Fruit fly (Drosophila melanogaster) whole organism, embryonic: Measurements from ENCODE around the gene Acp62F.

Source experiments
- ATbp ChIP-seq: fragments of 200-800 bp; sonication (Bioruptor generic); optimal IDR thresholded peaks from 2 replicates; lab custom pipeline; 2017; ENCODE audit warnings: missing biosample characterization, mild to moderate bottlenecking, missing genetic modification characterization, missing genetic modification reagents
- B-H1 ChIP-seq: fragments of 200-800 bp; sonication (Bioruptor generic); IDR thresholded peaks from 3 replicates; pipeline ENCODE4 v1.3.6; 2022; ENCODE audit warnings: missing biosample characterization, missing genetic modification characterization
- CG10274 ChIP-seq: fragments of 200-800 bp; sonication (Bioruptor generic); optimal IDR thresholded peaks from 3 replicates; lab custom pipeline; 2017; ENCODE audit warnings: missing biosample characterization, mild to moderate bottlenecking, missing genetic modification characterization
- CG10565 ChIP-seq: fragments of 200-800 bp; sonication (Bioruptor generic); optimal IDR thresholded peaks from 3 replicates; lab custom pipeline; 2016; ENCODE audit warnings: missing biosample characterization, mild to moderate bottlenecking, missing genetic modification characterization
- CG11696 ChIP-seq: fragments of 200-800 bp; sonication (Bioruptor generic); IDR thresholded peaks from 2 replicates; pipeline ENCODE4 v1.3.6; 2022; ENCODE audit warnings: missing biosample characterization, missing genetic modification characterization
- CG13424 ChIP-seq: fragments of 200-800 bp; sonication (Bioruptor generic); optimal IDR thresholded peaks from 2 replicates; lab custom pipeline; 2019; ENCODE audit warnings: missing biosample characterization, mild to moderate bottlenecking, missing genetic modification characterization, moderate library complexity
- CG15696 ChIP-seq: fragments of 200-800 bp; sonication (Bioruptor generic); optimal IDR thresholded peaks from 2 replicates; lab custom pipeline; 2019; ENCODE audit warnings: missing biosample characterization, mild to moderate bottlenecking, missing genetic modification characterization, moderate library complexity
- CG16815 ChIP-seq: fragments of 200-800 bp; sonication (Bioruptor generic); optimal IDR thresholded peaks from 3 replicates; lab custom pipeline; 2017; ENCODE audit warnings: missing biosample characterization, mild to moderate bottlenecking, missing genetic modification characterization
- CG18599 ChIP-seq: fragments of 200-800 bp; sonication (Bioruptor generic); optimal IDR thresholded peaks from 3 replicates; lab custom pipeline; 2017; ENCODE audit warnings: missing biosample characterization, missing genetic modification characterization, mild to moderate bottlenecking, moderate library complexity, missing genetic modification reagents
- CG30403 ChIP-seq: fragments of 200-800 bp; sonication (Bioruptor generic); optimal IDR thresholded peaks from 3 replicates; lab custom pipeline; 2016; ENCODE audit warnings: missing biosample characterization, missing genetic modification characterization
- CG31365 ChIP-seq: fragments of 200-800 bp; sonication (Bioruptor generic); optimal IDR thresholded peaks from 2 replicates; lab custom pipeline; 2018; ENCODE audit warnings: missing biosample characterization, mild to moderate bottlenecking, missing genetic modification characterization
- CG34224 ChIP-seq: fragments of 200-800 bp; sonication (Bioruptor generic); IDR thresholded peaks from 3 replicates; pipeline ENCODE4 v1.3.6; 2022; ENCODE audit warnings: missing biosample characterization, missing genetic modification characterization; ENCODE audit not compliant: partially characterized antibody
- CG4617 ChIP-seq: fragments of 200-800 bp; sonication (Bioruptor generic); optimal IDR thresholded peaks from 3 replicates; lab custom pipeline; 2016; ENCODE audit warnings: missing biosample characterization, missing genetic modification characterization, borderline replicate concordance
- Dbx ChIP-seq: fragments of 200-800 bp; sonication (Bioruptor generic); IDR thresholded peaks from 3 replicates; pipeline ENCODE4 v1.3.6; 2022; ENCODE audit warnings: missing biosample characterization, missing genetic modification characterization
- Dip2 ChIP-seq: fragments of 200-800 bp; sonication (Bioruptor generic); IDR thresholded peaks from 2 replicates; pipeline ENCODE4 v1.3.6; 2022; ENCODE audit warnings: missing biosample characterization, missing genetic modification characterization
- Fer3 ChIP-seq: fragments of 200-800 bp; sonication (Bioruptor generic); optimal IDR thresholded peaks from 2 replicates; lab custom pipeline; 2018; ENCODE audit warnings: missing biosample characterization, mild to moderate bottlenecking, missing genetic modification characterization, moderate library complexity
- Gug ChIP-seq: fragments of 200-800 bp; sonication (Bioruptor generic); IDR thresholded peaks from 4 replicates; pipeline ENCODE4 v1.3.6; 2022; ENCODE audit warnings: missing biosample characterization, missing genetic modification characterization
- HLH4C ChIP-seq: fragments of 200-800 bp; sonication (Bioruptor generic); IDR thresholded peaks from 3 replicates; pipeline ENCODE4 v1.3.6; 2022; ENCODE audit warnings: missing biosample characterization, missing genetic modification characterization; ENCODE audit not compliant: partially characterized antibody
- HLH54F ChIP-seq: fragments of 200-800 bp; sonication (Bioruptor generic); optimal IDR thresholded peaks from 3 replicates; lab custom pipeline; 2016; ENCODE audit warnings: missing biosample characterization, missing genetic modification characterization
- Hey ChIP-seq: fragments of 200-800 bp; sonication (Bioruptor generic); optimal IDR thresholded peaks from 3 replicates; lab custom pipeline; 2018; ENCODE audit warnings: missing biosample characterization, mild to moderate bottlenecking, missing genetic modification characterization
- Jarid2 ChIP-seq: fragments of 200-800 bp; sonication (Bioruptor generic); optimal IDR thresholded peaks from 3 replicates; lab custom pipeline; 2017; ENCODE audit warnings: mild to moderate bottlenecking, missing biosample characterization, missing genetic modification reagents, missing genetic modification characterization
- Lim3 ChIP-seq: fragments of 200-800 bp; sonication (Bioruptor generic); IDR thresholded peaks from 2 replicates; pipeline ENCODE4 v1.3.6; 2022; ENCODE audit warnings: missing biosample characterization, missing genetic modification characterization
- Mes4 ChIP-seq: fragments of 200-800 bp; sonication (Bioruptor generic); optimal IDR thresholded peaks from 2 replicates; lab custom pipeline; 2016; ENCODE audit warnings: missing biosample characterization, missing genetic modification characterization
- NC2β ChIP-seq: fragments of 200-800 bp; sonication (Bioruptor generic); optimal IDR thresholded peaks from 2 replicates; lab custom pipeline; 2016; ENCODE audit warnings: missing biosample characterization, missing genetic modification characterization
- NfI ChIP-seq: fragments of 200-800 bp; sonication (Bioruptor generic); optimal IDR thresholded peaks from 3 replicates; lab custom pipeline; 2018; ENCODE audit warnings: missing biosample characterization, mild to moderate bottlenecking, missing genetic modification characterization, moderate library complexity
- Oli ChIP-seq: fragments of 200-800 bp; sonication (Bioruptor generic); optimal IDR thresholded peaks from 2 replicates; lab custom pipeline; 2018; ENCODE audit warnings: missing biosample characterization, mild to moderate bottlenecking, missing genetic modification characterization, moderate library complexity
- Sry-δ ChIP-seq: fragments of 200-800 bp; sonication (Bioruptor generic); optimal IDR thresholded peaks from 2 replicates; lab custom pipeline; 2016; ENCODE audit warnings: missing biosample characterization, missing genetic modification characterization
- Taf1 ChIP-seq: fragments of 200-800 bp; sonication (Bioruptor generic); IDR thresholded peaks from 2 replicates; pipeline ENCODE4 v1.3.6; 2022; ENCODE audit warnings: missing biosample characterization, missing genetic modification characterization
- Tbp ChIP-seq: fragments of >200 bp; optimal IDR thresholded peaks from 2 replicates; lab custom pipeline; 2018; ENCODE audit warnings: missing biosample characterization, missing genetic modification characterization
- ac ChIP-seq: fragments of 200-800 bp; sonication (Bioruptor generic); optimal IDR thresholded peaks from 3 replicates; lab custom pipeline; 2017; ENCODE audit warnings: missing biosample characterization, mild to moderate bottlenecking, missing genetic modification characterization
- ap ChIP-seq: fragments of 200-800 bp; sonication (Bioruptor generic); IDR thresholded peaks from 2 replicates; pipeline ENCODE4 v1.3.6; 2022; ENCODE audit warnings: missing biosample characterization, missing genetic modification characterization
- ash1 ChIP-seq: fragments of 200-800 bp; sonication (Bioruptor generic); optimal IDR thresholded peaks from 2 replicates; lab custom pipeline; 2018; ENCODE audit warnings: missing biosample characterization, mild to moderate bottlenecking, missing genetic modification characterization
- crp ChIP-seq, 2 experiments: fragments of 200-800 bp; sonication (Bioruptor generic); optimal IDR thresholded peaks; 2 replicates in 1 of 2; 3 replicates in 1 of 2; lab custom pipeline; 2017; ENCODE audit warnings: missing biosample characterization in 2 of 2, missing genetic modification characterization in 2 of 2, mild to moderate bottlenecking in 1 of 2, moderate library complexity in 1 of 2
- dmrt11E ChIP-seq: fragments of 200-800 bp; sonication (Bioruptor generic); optimal IDR thresholded peaks from 3 replicates; lab custom pipeline; 2018; ENCODE audit warnings: missing biosample characterization, mild to moderate bottlenecking, missing genetic modification characterization, moderate library complexity
- ems ChIP-seq: fragments of 200-800 bp; sonication (Bioruptor generic); optimal IDR thresholded peaks from 3 replicates; lab custom pipeline; 2016; ENCODE audit warnings: missing biosample characterization, missing genetic modification characterization
- en ChIP-seq: fragments of 200-800 bp; sonication (Bioruptor generic); optimal IDR thresholded peaks from 2 replicates; lab custom pipeline; 2016; ENCODE audit warnings: missing biosample characterization, missing genetic modification characterization
- gcm ChIP-seq: fragments of 200-800 bp; sonication (Bioruptor generic); optimal IDR thresholded peaks from 2 replicates; lab custom pipeline; 2019; ENCODE audit warnings: missing biosample characterization, mild to moderate bottlenecking, missing genetic modification characterization, moderate library complexity
- gcm2 ChIP-seq: fragments of 200-800 bp; sonication (Bioruptor generic); optimal IDR thresholded peaks from 2 replicates; lab custom pipeline; 2016; ENCODE audit warnings: missing biosample characterization, missing genetic modification characterization
- knrl ChIP-seq: fragments of 200-800 bp; sonication (Bioruptor generic); IDR thresholded peaks from 3 replicates; pipeline ENCODE4 v1.3.6; 2022; ENCODE audit warnings: missing biosample characterization, missing genetic modification characterization; ENCODE audit not compliant: partially characterized antibody
- lbe ChIP-seq: fragments of 200-800 bp; sonication (Bioruptor generic); optimal IDR thresholded peaks from 2 replicates; lab custom pipeline; 2016; ENCODE audit warnings: missing biosample characterization, mild to moderate bottlenecking, missing genetic modification characterization
- nerfin-2 ChIP-seq: fragments of 200-800 bp; sonication (Bioruptor generic); IDR thresholded peaks from 2 replicates; pipeline ENCODE4 v1.3.6; 2022; ENCODE audit warnings: missing biosample characterization, missing genetic modification characterization; ENCODE audit not compliant: partially characterized antibody
- nmo ChIP-seq: fragments of 200-800 bp; sonication (Bioruptor generic); optimal IDR thresholded peaks from 2 replicates; lab custom pipeline; 2018; ENCODE audit warnings: missing biosample characterization, mild to moderate bottlenecking, missing genetic modification characterization, moderate library complexity
- pzg ChIP-seq: fragments of 200-800 bp; sonication (Bioruptor generic); optimal IDR thresholded peaks from 3 replicates; lab custom pipeline; 2018; ENCODE audit warnings: missing biosample characterization, mild to moderate bottlenecking, missing genetic modification characterization, moderate library complexity
- sens ChIP-seq: fragments of 200-800 bp; sonication (Bioruptor generic); peaks from one replicate; lab custom pipeline; 2016; ENCODE audit warnings: missing biosample characterization, missing genetic modification characterization
- sna ChIP-seq: fragments of 200-800 bp; sonication (Bioruptor generic); IDR thresholded peaks from 2 replicates; pipeline ENCODE4 v1.3.6; 2022; ENCODE audit warnings: missing biosample characterization, missing genetic modification characterization; ENCODE audit not compliant: partially characterized antibody
- sqz ChIP-seq: fragments of 200-800 bp; sonication (Bioruptor generic); optimal IDR thresholded peaks from 3 replicates; lab custom pipeline; 2018; ENCODE audit warnings: missing biosample characterization, mild to moderate bottlenecking, missing genetic modification characterization
- tap ChIP-seq: fragments of 200-800 bp; optimal IDR thresholded peaks from 3 replicates; lab custom pipeline; 2019; ENCODE audit warnings: missing biosample characterization, mild to moderate bottlenecking, missing genetic modification characterization, moderate library complexity
- tup ChIP-seq: fragments of 200-800 bp; sonication (Bioruptor generic); optimal IDR thresholded peaks from 2 replicates; lab custom pipeline; 2016; ENCODE audit warnings: missing biosample characterization, mild to moderate bottlenecking, missing genetic modification characterization, moderate library complexity
- zf30C ChIP-seq: fragments of 200-800 bp; sonication (Bioruptor generic); optimal IDR thresholded peaks from 3 replicates; lab custom pipeline; 2018; ENCODE audit warnings: missing biosample characterization, mild to moderate bottlenecking, missing genetic modification characterization
- zfh2 ChIP-seq: fragments of 200-800 bp; sonication (Bioruptor generic); optimal IDR thresholded peaks from 2 replicates; lab custom pipeline; 2016; ENCODE audit warnings: missing biosample characterization, missing genetic modification characterization

The Acp62F gene

DNA sequence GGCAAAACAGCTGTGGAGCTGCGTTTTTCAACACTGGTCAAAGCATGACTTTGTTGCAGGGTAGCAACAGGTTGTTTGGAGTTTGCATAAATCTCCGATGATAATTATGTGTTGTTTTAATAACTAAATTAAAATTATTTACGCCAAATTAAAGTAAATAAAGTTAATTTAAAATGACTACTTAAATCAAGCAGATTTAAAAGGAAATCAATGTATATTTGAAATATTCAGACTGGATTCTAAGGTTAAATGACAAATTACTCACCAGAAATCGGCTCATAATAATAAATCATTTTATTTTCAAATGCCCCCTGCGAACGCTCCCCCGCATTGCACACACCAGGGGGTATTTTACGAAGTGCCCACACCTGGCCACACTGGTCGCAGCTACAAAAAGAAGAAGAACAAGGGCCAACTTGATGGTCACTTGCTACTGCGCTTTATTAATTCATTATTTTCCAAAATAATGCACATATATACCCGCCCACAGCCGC is 34.5 kb downstream of the Acp62F start, which contains the start of the genes CG12093 and Atg2 (continued):
- TF ChIP-seq CG4617 (GFP tag; lab: Kevin White, UChicago) (peak; percentile 79), knrl (GFP tag; lab: Robert Waterston, UW) (0 out of 3 replicates have a peak, but pooled peaks have one; percentile 34), Dip2 (GFP tag; lab: Robert Waterston, UW) (no peak), zf30C (GFP tag; lab: Kevin White, UChicago) (no peak), HLH4C (GFP tag; lab: Robert Waterston, UW) (no peak), CG15696 (peak; percentile 90), CG30403 (GFP tag; lab: Kevin White, UChicago) (peak; percentile 97), Lim3 (GFP tag; lab: Robert Waterston, UW) (peak; percentile 86), ems (GFP tag; lab: Kevin White, UChicago) (peak; percentile 83), Sry-δ (peak; percentile 44), Jarid2 (GFP tag; lab: Kevin White, UChicago) (peak; percentile 49), sens (GFP tag; lab: Kevin White, UChicago) (peak; percentile 97), Oli (peak; percentile 92), sqz (GFP tag; lab: Kevin White, UChicago) (no peak), tap (tag; lab: Kevin White, UChicago) (peak; percentile 83), crp (GFP tag; optimal IDR thresholded peaks at IDR 0.05; lab: Kevin White, UChicago) (peak; percentile 59 to 89), gcm2 (GFP tag; lab: Kevin White, UChicago) (peak; percentile 61), B-H1 (peak; percentile 87), NfI (GFP tag; lab: Kevin White, UChicago) (peak; percentile 94), zfh2 (GFP tag; lab: Kevin White, UChicago) (peak; percentile 91), NC2β (GFP tag; lab: Kevin White, UChicago) (peak; percentile 34), nmo (GFP tag; lab: Kevin White, UChicago) (peak; percentile 96), ap (GFP tag; lab: Robert Waterston, UW) (peak; percentile 92), Gug (GFP tag; lab: Robert Waterston, UW) (peak; percentile 95), sna (no peak), nerfin-2 (GFP tag; lab: Robert Waterston, UW) (no peak), Hey (tag; lab: Kevin White, UChicago) (peak; percentile 55), en (peak; percentile 29), CG10274 (peak; percentile 55), CG18599 (GFP tag; lab: Kevin White, UChicago) (peak; percentile 92), Mes4 (GFP tag; lab: Kevin White, UChicago) (peak; percentile 16), tup (peak; percentile 67), ac (peak; percentile 52), dmrt11E (peak; percentile 88), CG10565 (GFP tag; lab: Kevin White, UChicago) (peak; percentile 50), ash1 (no peak), CG31365 (tag; lab: Kevin White, UChicago) (no peak), CG34224 (GFP tag; lab: Robert Waterston, UW) (no peak), lbe (peak; percentile 85), Tbp (no peak), CG11696 (GFP tag; lab: Robert Waterston, UW) (peak; percentile 63), Dbx (GFP tag; lab: Robert Waterston, UW) (peak; percentile 94), CG16815 (GFP tag; lab: Kevin White, UChicago) (peak; percentile 92), gcm (GFP tag; lab: Kevin White, UChicago) (peak; percentile 88), HLH54F (peak; percentile 89), CG13424 (tag; lab: Kevin White, UChicago) (peak; percentile 96), ATbp (GFP tag; lab: Kevin White, UChicago) (peak; percentile 84), Fer3 (tag; lab: Kevin White, UChicago) (peak; percentile 95), pzg (GFP tag; lab: Kevin White, UChicago) (peak; percentile 64), Taf1 (GFP tag; lab: Robert Waterston, UW) (peak; percentile 84)
